Fruit fly (Drosophila melanogaster) whole organism, prepupa: ENCODE results near the gene CG12617.

Experiments
- Blimp-1 ChIP-seq: fragments of 200-800 bp; sonication (Bioruptor generic); optimal IDR thresholded peaks from 3 replicates; lab custom pipeline; 2017; ENCODE audit warnings: missing biosample characterization, missing genetic modification characterization, mild to moderate bottlenecking, moderate library complexity, missing genetic modification reagents
- CG10669 ChIP-seq: fragments of 200-800 bp; sonication (Bioruptor generic); optimal IDR thresholded peaks from 3 replicates; lab custom pipeline; 2018; ENCODE audit warnings: missing biosample characterization, mild to moderate bottlenecking, missing genetic modification characterization, moderate library complexity
- CG11762 ChIP-seq: fragments of 200-800 bp; sonication (Bioruptor generic); optimal IDR thresholded peaks from 3 replicates; lab custom pipeline; 2016; ENCODE audit warnings: missing biosample characterization, missing genetic modification characterization; ENCODE audit not compliant: insufficient read depth
- CG1621 ChIP-seq: fragments of 200-800 bp; sonication (Bioruptor generic); optimal IDR thresholded peaks from 3 replicates; lab custom pipeline; 2018; ENCODE audit warnings: missing biosample characterization, mild to moderate bottlenecking, missing genetic modification characterization
- CG3919 ChIP-seq: fragments of 200-800 bp; sonication (Bioruptor generic); optimal IDR thresholded peaks from 3 replicates; lab custom pipeline; 2016; ENCODE audit warnings: missing biosample characterization, missing genetic modification characterization
- CG6854 ChIP-seq: fragments of 200-800 bp; sonication (Bioruptor generic); optimal IDR thresholded peaks from 2 replicates; lab custom pipeline; 2017; ENCODE audit warnings: missing biosample characterization, mild to moderate bottlenecking, missing genetic modification characterization
- CG8119 ChIP-seq: fragments of 200-800 bp; sonication (Bioruptor generic); IDR thresholded peaks from 3 replicates; pipeline ENCODE4 v1.3.6; 2022; ENCODE audit warnings: missing biosample characterization, missing genetic modification characterization
- Eip78C ChIP-seq: fragments of 200-800 bp; sonication (Bioruptor generic); peaks from one replicate; lab custom pipeline; 2016; ENCODE audit warnings: missing biosample characterization, missing genetic modification characterization
- Ets21C ChIP-seq: fragments of 200-800 bp; sonication (Bioruptor generic); optimal IDR thresholded peaks from 3 replicates; lab custom pipeline; 2016; ENCODE audit warnings: missing biosample characterization, missing genetic modification characterization
- Ets96B ChIP-seq: fragments of 200-800 bp; optimal IDR thresholded peaks from 2 replicates; lab custom pipeline; 2019; ENCODE audit warnings: missing biosample characterization, mild to moderate bottlenecking, missing genetic modification characterization, moderate library complexity
- cyc ChIP-seq: fragments of 200-800 bp; sonication (Bioruptor generic); optimal IDR thresholded peaks from 3 replicates; lab custom pipeline; 2016; ENCODE audit warnings: missing biosample characterization, missing genetic modification characterization
- eg ChIP-seq: fragments of 200-800 bp; sonication (Bioruptor generic); IDR thresholded peaks from 3 replicates; pipeline ENCODE4 v1.3.6; 2022; ENCODE audit warnings: missing biosample characterization, missing genetic modification characterization
- fkh ChIP-seq: fragments of 200-800 bp; sonication (Bioruptor generic); optimal IDR thresholded peaks from 3 replicates; lab custom pipeline; 2017; ENCODE audit warnings: missing biosample characterization, mild to moderate bottlenecking, missing genetic modification characterization, moderate library complexity

dm6 chr2L:20314693-20315268 is 20.3 kb downstream of the CG12617 start:
- TF ChIP-seq CG3919, result no peak
- TF ChIP-seq CG10669 (GFP tag; lab: Kevin White, UChicago), result no peak
- no peak for TF ChIP-seq eg
- no peak for TF ChIP-seq CG11762 (GFP tag; lab: Kevin White, UChicago)
- no peak for TF ChIP-seq CG6854 (GFP tag; lab: Kevin White, UChicago)
- TF ChIP-seq CG1621 (tag; lab: Kevin White, UChicago), result no peak
- TF ChIP-seq fkh (GFP tag; lab: Kevin White, UChicago), result no peak
- TF ChIP-seq Eip78C, result no peak
- no peak for TF ChIP-seq Ets96B (tag; lab: Kevin White, UChicago)
- TF ChIP-seq Blimp-1 (GFP tag; lab: Kevin White, UChicago), result no peak
- TF ChIP-seq CG8119 (GFP tag; lab: Robert Waterston, UW), result no peak
- no peak for TF ChIP-seq cyc (GFP tag; lab: Kevin White, UChicago)
- no peak for TF ChIP-seq Ets21C
